Worm (Caenorhabditis elegans): ENCODE measurements around the gene atgl-1.

- TF ChIP-seq ceh-36 (tag; optimal IDR thresholded peaks at IDR 0.05) = no peak
- no peak for TF ChIP-seq tbx-37 (GFP tag; conservative IDR thresholded peaks at IDR 0.05)
- no peak for TF ChIP-seq ama-1 (optimal IDR thresholded peaks at IDR 0.05)
- no peak for TF ChIP-seq tra-4 (tag; optimal IDR thresholded peaks at IDR 0.05)
- no peak for TF ChIP-seq aly-1 (tag; optimal IDR thresholded peaks at IDR 0.05)
- no peak for TF ChIP-seq ets-7 (tag; optimal IDR thresholded peaks at IDR 0.05)
- no peak for TF ChIP-seq sea-1 (GFP tag; conservative IDR thresholded peaks at IDR 0.05)
- TF ChIP-seq ceh-13 (GFP tag; optimal IDR thresholded peaks at IDR 0.05) = no peak
- no peak for TF ChIP-seq hmg-4 (GFP tag; optimal IDR thresholded peaks at IDR 0.05)
- TF ChIP-seq scrt-1 (GFP tag; IDR thresholded peaks at IDR 0.05) = no peak
- TF ChIP-seq hmbx-1 (tag; optimal IDR thresholded peaks at IDR 0.05) = no peak
- no peak for TF ChIP-seq hnd-1 (tag; optimal IDR thresholded peaks at IDR 0.05)
- TF ChIP-seq flt-1 (GFP tag; IDR thresholded peaks at IDR 0.05) = no peak
- TF ChIP-seq tbx-11 (GFP tag; IDR thresholded peaks at IDR 0.05) = no peak
These were observed 43.4 kb upstream of the atgl-1 start, which contains the start of gene T26A5.8 for ce11 chrIII:6462610-6463009.

Measured in whole organism, early embryonic.